Fruit fly (Drosophila melanogaster): ENCODE measurements around the gene wam.

Gene wam

DNA sequence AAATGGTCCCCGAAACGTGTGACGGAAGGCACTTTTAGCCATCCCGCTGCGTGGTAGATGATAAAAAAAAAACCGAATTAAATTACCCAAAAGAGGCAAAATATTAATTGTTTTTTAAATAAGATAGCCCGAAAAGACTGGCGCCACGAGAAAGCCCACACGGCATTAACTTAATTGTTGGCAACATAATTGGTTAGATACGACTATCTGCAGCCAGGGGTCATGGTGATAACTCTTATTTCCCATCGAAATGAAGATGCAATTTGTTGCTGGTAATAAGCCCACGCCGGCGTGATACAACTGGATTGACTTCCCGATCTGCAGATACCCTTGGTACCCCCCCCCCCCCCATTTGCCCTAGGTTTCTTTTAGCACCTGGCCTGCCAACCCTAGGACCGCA, 39.9 kb upstream of the wam start:
- TF ChIP-seq CG6163 (GFP tag; IDR thresholded peaks at IDR 0.05) (no peak), svp (GFP tag) (peak; percentile 27), Met (GFP tag; optimal IDR thresholded peaks at IDR 0.05) (no peak)

DNA sequence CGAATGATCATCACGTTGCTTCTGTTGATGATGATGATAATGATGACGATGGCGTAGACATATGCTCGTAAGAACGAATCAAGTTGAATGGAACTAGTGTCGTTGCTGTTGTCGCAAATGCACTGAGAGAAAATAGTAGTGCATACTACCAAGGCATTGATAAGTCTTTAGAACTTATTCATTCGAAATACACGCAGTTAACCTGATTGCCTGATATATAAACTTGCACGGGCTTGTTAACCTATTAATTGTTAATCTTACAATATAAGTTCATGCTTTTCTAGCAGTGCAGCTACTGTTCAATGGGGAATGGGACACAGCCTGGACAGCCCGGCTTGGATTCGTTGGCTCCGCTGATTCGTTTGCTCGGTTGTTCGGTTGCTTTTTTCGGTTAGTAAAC, 38.4 kb upstream of the wam start:
- TF ChIP-seq Ets21C (GFP tag; optimal IDR thresholded peaks at IDR 0.05) (peak; percentile 21), CG9139 (GFP tag; optimal IDR thresholded peaks at IDR 0.05) (peak; percentile 92), net (GFP tag; optimal IDR thresholded peaks at IDR 0.05) (peak; percentile 92), CG15336 (GFP tag; IDR thresholded peaks at IDR 0.05) (peak; percentile 96), CG32006 (GFP tag; optimal IDR thresholded peaks at IDR 0.05) (peak; percentile 97), CG6854 (GFP tag; optimal IDR thresholded peaks at IDR 0.05) (no peak), achi (GFP tag; optimal IDR thresholded peaks at IDR 0.05) (peak; percentile 93), CG11762 (GFP tag; optimal IDR thresholded peaks at IDR 0.05; ENCODE audit: insufficient read depth) (peak; percentile 89), Ets96B (tag; optimal IDR thresholded peaks at IDR 0.05) (peak; percentile 98), Gug (GFP tag; IDR thresholded peaks at IDR 0.05) (peak; percentile 90), salr (GFP tag; optimal IDR thresholded peaks at IDR 0.05) (peak; percentile 90 to 97), Lpt (GFP tag; optimal IDR thresholded peaks at IDR 0.05) (peak; percentile 96), acj6 (GFP tag; optimal IDR thresholded peaks at IDR 0.05) (peak; percentile 92), CG11294 (GFP tag; IDR thresholded peaks at IDR 0.05) (peak; percentile 83), CG7368 (GFP tag; optimal IDR thresholded peaks at IDR 0.05) (peak; percentile 91), CG6163 (GFP tag; IDR thresholded peaks at IDR 0.05) (peak; percentile 97), Sox14 (GFP tag; optimal IDR thresholded peaks at IDR 0.05) (peak; percentile 95), dac (GFP tag; optimal IDR thresholded peaks at IDR 0.05) (peak; percentile 93), CG1621 (tag; optimal IDR thresholded peaks at IDR 0.05) (peak; percentile 98), CG6792 (GFP tag; optimal IDR thresholded peaks at IDR 0.05) (peak; percentile 86), topi (GFP tag; optimal IDR thresholded peaks at IDR 0.05) (peak; percentile 71), fd59A (GFP tag; optimal IDR thresholded peaks at IDR 0.05) (peak; percentile 97), dsx (GFP tag; optimal IDR thresholded peaks at IDR 0.05; ENCODE audit: poor library complexity, severe bottlenecking) (peak; percentile 96), CG11902 (GFP tag; optimal IDR thresholded peaks at IDR 0.05) (peak; percentile 70), CG31627 (GFP tag; optimal IDR thresholded peaks at IDR 0.05) (peak; percentile 51), Eip75B (GFP tag; optimal IDR thresholded peaks at IDR 0.05) (peak; percentile 94), CG6808 (GFP tag; optimal IDR thresholded peaks at IDR 0.05) (peak; percentile 95), CG6276 (GFP tag; optimal IDR thresholded peaks at IDR 0.05) (peak; percentile 95), lz (GFP tag; optimal IDR thresholded peaks at IDR 0.05) (peak; percentile 72), CG10669 (GFP tag; optimal IDR thresholded peaks at IDR 0.05) (peak; percentile 97), Smox (GFP tag; optimal IDR thresholded peaks at IDR 0.05) (peak; percentile 41), Sox102F (GFP tag; optimal IDR thresholded peaks at IDR 0.05) (peak; percentile 47), spab (GFP tag; optimal IDR thresholded peaks at IDR 0.05) (peak; percentile 98), CG34406 (GFP tag; optimal IDR thresholded peaks at IDR 0.05) (peak; percentile 84), CG4318 (GFP tag; optimal IDR thresholded peaks at IDR 0.05) (peak; percentile 90), Blimp-1 (GFP tag; optimal IDR thresholded peaks at IDR 0.05) (no peak), fkh (GFP tag; optimal IDR thresholded peaks at IDR 0.05) (peak; percentile 33), svp (GFP tag) (no peak), Sox15 (GFP tag; optimal IDR thresholded peaks at IDR 0.05) (peak; percentile 64), Hr4 (GFP tag; optimal IDR thresholded peaks at IDR 0.05) (peak; percentile 94), CG8632 (GFP tag; optimal IDR thresholded peaks at IDR 0.05) (peak; percentile 85), CG8119 (GFP tag; IDR thresholded peaks at IDR 0.05) (peak; percentile 95), vri (GFP tag; optimal IDR thresholded peaks at IDR 0.05) (no peak), CG3032 (tag; optimal IDR thresholded peaks at IDR 0.05) (peak; percentile 97), ss (GFP tag; optimal IDR thresholded peaks at IDR 0.05) (peak; percentile 96), cyc (GFP tag; optimal IDR thresholded peaks at IDR 0.05) (peak; percentile 62), Hr38 (GFP tag; optimal IDR thresholded peaks at IDR 0.05) (peak; percentile 43), fd85E (GFP tag; optimal IDR thresholded peaks at IDR 0.05) (peak; percentile 60), CG10631 (GFP tag; optimal IDR thresholded peaks at IDR 0.05) (peak; percentile 97)

Data from whole organism, prepupa.